Worm (Caenorhabditis elegans) whole organism, L4 larva: ENCODE data around the gene F54C8.6.
"Not testable (repeated sequence)": the region's sequence is repeated elsewhere in the genome, so short reads cannot be mapped to it uniquely, and the experiment has no call there.

Experiments used
- D1046.2 ChIP-seq: fragments of 200-800 bp; sonication (Bioruptor generic); IDR thresholded peaks from 2 replicates; pipeline ENCODE4 v1.3.6; 2022; ENCODE audit warnings: missing genetic modification characterization, missing compliant biosample characterization
- F26F4.8 ChIP-seq: fragments of 200-800 bp; sonication (Bioruptor generic); conservative IDR thresholded peaks from 2 replicates; pipeline ENCODE4 v1.3.6; 2022; ENCODE audit warnings: missing genetic modification characterization, missing compliant biosample characterization
- F44E2.7 ChIP-seq: fragments of 200-800 bp; sonication (Bioruptor generic); IDR thresholded peaks from 2 replicates; pipeline ENCODE4 v2.1.2; 2022; ENCODE audit warnings: missing genetic modification characterization, missing compliant biosample characterization
- T20F7.1 ChIP-seq: fragments of 200-800 bp; sonication (Bioruptor generic); optimal IDR thresholded peaks from 2 replicates; lab custom pipeline; 2018; ENCODE audit warnings: mild to moderate bottlenecking, missing genetic modification characterization, missing compliant biosample characterization
- T26A8.4 ChIP-seq: fragments of 200-800 bp; sonication (Bioruptor generic); IDR thresholded peaks from 2 replicates; pipeline ENCODE4 v1.3.6; 2022; ENCODE audit warnings: missing genetic modification characterization, missing compliant biosample characterization
- Y105C5A.15 ChIP-seq: fragments of 200-800 bp; sonication (Bioruptor generic); IDR thresholded peaks from 2 replicates; pipeline ENCODE4 v1.3.6; 2022; ENCODE audit warnings: missing genetic modification characterization, missing compliant biosample characterization
- Y48G9A.11 ChIP-seq: fragments of 200-800 bp; sonication (Bioruptor generic); IDR thresholded peaks from 2 replicates; pipeline ENCODE4 v1.3.6; 2022; ENCODE audit warnings: missing genetic modification reagents, missing genetic modification characterization, missing compliant biosample characterization
- Y5F2A.4 ChIP-seq: fragments of 200-800 bp; sonication (Bioruptor generic); optimal IDR thresholded peaks from 2 replicates; lab custom pipeline; 2018; ENCODE audit warnings: mild to moderate bottlenecking, missing genetic modification characterization, missing compliant biosample characterization
- ZK337.2 ChIP-seq: fragments of 200-800 bp; sonication (Bioruptor generic); IDR thresholded peaks from 2 replicates; pipeline ENCODE4 v1.3.6; 2022; ENCODE audit warnings: missing genetic modification reagents, missing genetic modification characterization, missing compliant biosample characterization
- aha-1 ChIP-seq: fragments of 150-350 bp; peaks from one replicate; lab custom pipeline; 2014; ENCODE audit warnings: missing biosample characterization, missing genetic modification characterization
- aly-2 ChIP-seq: sonication (generic microtip); optimal IDR thresholded peaks from 2 replicates; lab custom pipeline; 2018; ENCODE audit warnings: missing biosample characterization, missing genetic modification characterization
- ama-1 ChIP-seq: fragments of 150-350 bp; optimal IDR thresholded peaks from 2 replicates; lab custom pipeline; 2014; ENCODE audit warnings: inconsistent platforms, mixed read lengths
- arid-1 ChIP-seq: fragments of 200-800 bp; sonication (Bioruptor generic); conservative IDR thresholded peaks from 2 replicates; pipeline ENCODE4 v1.3.6; 2022; ENCODE audit warnings: missing genetic modification reagents, missing genetic modification characterization, missing compliant biosample characterization
- ceh-20 ChIP-seq: fragments of 200-800 bp; sonication (Bioruptor generic); IDR thresholded peaks from 2 replicates; pipeline ENCODE4 v1.3.6; 2022; ENCODE audit warnings: missing genetic modification reagents, missing genetic modification characterization, missing compliant biosample characterization
- ceh-28 ChIP-seq: fragments of 150-350 bp; optimal IDR thresholded peaks from 2 replicates; lab custom pipeline; 2014; ENCODE audit warnings: missing biosample characterization, missing genetic modification reagents, missing genetic modification characterization
- ceh-32 ChIP-seq: sonication (generic microtip); optimal IDR thresholded peaks from 2 replicates; lab custom pipeline; 2016; ENCODE audit warnings: mild to moderate bottlenecking, missing genetic modification characterization, missing compliant biosample characterization; ENCODE audit not compliant: poor library complexity
- ceh-44 ChIP-seq: fragments of 200-800 bp; sonication (Bioruptor generic); IDR thresholded peaks from 2 replicates; pipeline ENCODE4 v1.3.6; 2022; ENCODE audit warnings: missing genetic modification reagents, missing genetic modification characterization, missing compliant biosample characterization
- cey-2 ChIP-seq: sonication (generic microtip); optimal IDR thresholded peaks from 3 replicates; lab custom pipeline; 2017; ENCODE audit warnings: missing genetic modification characterization, mild to moderate bottlenecking, missing compliant biosample characterization, antibody characterized with exemption, borderline replicate concordance; ENCODE audit not compliant: insufficient read depth
- dmd-6 ChIP-seq: fragments of 200-800 bp; sonication (Bioruptor generic); IDR thresholded peaks from 2 replicates; pipeline ENCODE4 v1.3.6; 2022; ENCODE audit warnings: missing genetic modification reagents, missing genetic modification characterization, missing compliant biosample characterization
- dpl-1 ChIP-seq: fragments of 150-350 bp; optimal IDR thresholded peaks from 2 replicates; lab custom pipeline; 2014; ENCODE audit warnings: missing biosample characterization, missing genetic modification reagents, missing genetic modification characterization
- duxl-1 ChIP-seq: sonication (generic microtip); optimal IDR thresholded peaks from 2 replicates; lab custom pipeline; 2016; ENCODE audit warnings: mild to moderate bottlenecking, missing genetic modification characterization, moderate library complexity, missing compliant biosample characterization; ENCODE audit not compliant: poor library complexity
- hif-1 ChIP-seq, 2 experiments: sonication (generic microtip); optimal IDR thresholded peaks; 2 replicates each; lab custom pipeline; 2016 to 2017; ENCODE audit warnings: missing compliant biosample characterization in 2 of 2, missing genetic modification characterization in 2 of 2, missing genetic modification reagents in 2 of 2, missing genotype in 2 of 2, mild to moderate bottlenecking in 1 of 2
- hmg-1.1 ChIP-seq: fragments of 200-800 bp; sonication (Bioruptor generic); IDR thresholded peaks from 2 replicates; pipeline ENCODE4 v1.3.6; 2022; ENCODE audit warnings: missing genetic modification reagents, missing genetic modification characterization, missing compliant biosample characterization
- jun-1 ChIP-seq: fragments of 150-350 bp; optimal IDR thresholded peaks from 2 replicates; lab custom pipeline; 2014; ENCODE audit warnings: missing biosample characterization, missing genetic modification reagents, missing genetic modification characterization
- lim-7 ChIP-seq: fragments of 200-800 bp; sonication (Bioruptor generic); IDR thresholded peaks from 2 replicates; pipeline ENCODE4 v1.3.6; 2022; ENCODE audit warnings: missing genetic modification characterization, missing compliant biosample characterization
- lin-39 ChIP-seq: fragments of 150-350 bp; optimal IDR thresholded peaks from 2 replicates; lab custom pipeline; 2014; ENCODE audit warnings: missing biosample characterization, missing genetic modification reagents, missing genetic modification characterization
- madf-5 ChIP-seq, 2 experiments: fragments of 200-800 bp; sonication (Bioruptor generic); IDR thresholded peaks; 2 replicates each; pipeline ENCODE4 v1.3.6; 2022; ENCODE audit warnings: missing compliant biosample characterization in 2 of 2, missing genetic modification characterization in 2 of 2
- madf-9 ChIP-seq: fragments of 200-800 bp; sonication (Bioruptor generic); conservative IDR thresholded peaks from 2 replicates; pipeline ENCODE4 v1.3.6; 2022; ENCODE audit warnings: missing genetic modification reagents, missing genetic modification characterization, missing compliant biosample characterization
- mdl-1 ChIP-seq, 2 experiments: fragments of 150-350 bp in 1 of 2; sonication (generic microtip) in 1 of 2; optimal IDR thresholded peaks; 2 replicates each; lab custom pipeline; 2014 to 2017; ENCODE audit warnings: missing biosample characterization in 2 of 2, missing genetic modification characterization in 2 of 2
- mdt-29 ChIP-seq: fragments of 200-800 bp; sonication (Bioruptor generic); IDR thresholded peaks from 2 replicates; pipeline ENCODE4 v1.3.6; 2022; ENCODE audit warnings: missing genetic modification reagents, missing genetic modification characterization, missing compliant biosample characterization
- mxl-3 ChIP-seq: fragments of 200-800 bp; sonication (Bioruptor generic); optimal IDR thresholded peaks from 2 replicates; lab custom pipeline; 2018; ENCODE audit warnings: mild to moderate bottlenecking, missing genetic modification characterization, missing compliant biosample characterization
- nhr-102 ChIP-seq: sonication (generic microtip); optimal IDR thresholded peaks from 2 replicates; lab custom pipeline; 2016; ENCODE audit warnings: mild to moderate bottlenecking, missing genetic modification characterization, moderate library complexity, missing compliant biosample characterization
- nhr-41 ChIP-seq: fragments of 200-800 bp; sonication (Bioruptor generic); IDR thresholded peaks from 2 replicates; pipeline ENCODE4 v1.3.6; 2022; ENCODE audit warnings: missing genetic modification reagents, missing genetic modification characterization, missing compliant biosample characterization
- nhr-42 ChIP-seq: fragments of 200-800 bp; sonication (Bioruptor generic); IDR thresholded peaks from 2 replicates; pipeline ENCODE4 v1.3.6; 2022; ENCODE audit warnings: missing genetic modification characterization, missing compliant biosample characterization
- nhr-48 ChIP-seq: sonication (generic microtip); optimal IDR thresholded peaks from 2 replicates; lab custom pipeline; 2016; ENCODE audit warnings: mild to moderate bottlenecking, missing genetic modification characterization, missing compliant biosample characterization
- nhr-77 ChIP-seq: fragments of 150-350 bp; optimal IDR thresholded peaks from 2 replicates; lab custom pipeline; 2014; ENCODE audit warnings: missing biosample characterization, missing genetic modification characterization
- php-3 ChIP-seq: fragments of 200-800 bp; sonication (Bioruptor generic); IDR thresholded peaks from 2 replicates; pipeline ENCODE4 v1.3.6; 2022; ENCODE audit warnings: missing genetic modification reagents, missing genetic modification characterization, missing compliant biosample characterization
- pqm-1 ChIP-seq: sonication (generic microtip); optimal IDR thresholded peaks from 2 replicates; lab custom pipeline; 2017; ENCODE audit warnings: missing biosample characterization, missing genetic modification characterization
- rbr-2 ChIP-seq: sonication (generic microtip); optimal IDR thresholded peaks from 2 replicates; lab custom pipeline; 2016; ENCODE audit warnings: missing genotype, missing genetic modification characterization, missing compliant biosample characterization
- saeg-2 ChIP-seq: fragments of 200-800 bp; sonication (Bioruptor generic); IDR thresholded peaks from 2 replicates; pipeline ENCODE4 v1.3.6; 2022; ENCODE audit warnings: missing genetic modification reagents, missing genetic modification characterization, missing compliant biosample characterization
- sdz-12 ChIP-seq: fragments of 200-800 bp; sonication (Bioruptor generic); optimal IDR thresholded peaks from 2 replicates; lab custom pipeline; 2018; ENCODE audit warnings: mild to moderate bottlenecking, missing genetic modification characterization, missing compliant biosample characterization
- tag-97 ChIP-seq: fragments of 200-800 bp; sonication (Bioruptor generic); IDR thresholded peaks from 2 replicates; pipeline ENCODE4 v1.3.6; 2022; ENCODE audit warnings: missing genetic modification characterization, missing compliant biosample characterization
- unc-39 ChIP-seq: sonication (generic microtip); optimal IDR thresholded peaks from 2 replicates; lab custom pipeline; 2017; ENCODE audit warnings: missing biosample characterization, missing genetic modification characterization
- unc-62 ChIP-seq, 3 experiments: fragments of 150-350 bp in 1 of 3; sonication (generic microtip); optimal IDR thresholded peaks in 2 of 3; peaks in 1 of 3; 1 replicate in 1 of 3; 2 replicates in 2 of 3; lab custom pipeline; 2014 to 2017; ENCODE audit warnings: missing biosample characterization in 3 of 3, missing genetic modification characterization in 3 of 3, missing genetic modification reagents in 3 of 3, missing genotype in 1 of 3
- zfp-2 ChIP-seq: sonication (generic microtip); optimal IDR thresholded peaks from 2 replicates; lab custom pipeline; 2016; ENCODE audit warnings: mild to moderate bottlenecking, missing genetic modification characterization, missing compliant biosample characterization

The F54C8.6 gene

ce11 chrIII:9447634-9448033 lies 2.1 kb downstream of the F54C8.6 start:
- 0 out of 2 replicates have a peak, but pooled peaks have one; percentile 11 for TF ChIP-seq F26F4.8 (GFP tag; lab: Robert Waterston, UW)
- TF ChIP-seq, all 104 proteins: peak for 1; not testable (repeated sequence) for 103

- TF ChIP-seq aha-1 (tag; lab: Kevin White, UChicago) (peak; percentile 31), unc-62 (GFP tag; optimal IDR thresholded peaks at IDR 0.05 in 1 of 2; lab: Kevin White, UChicago) (peak in 1 of 2 experiments; percentile 36)
- TF ChIP-seq unc-62 (tag; optimal IDR thresholded peaks at IDR 0.05; lab: Kevin White, UChicago), result not testable (repeated sequence)
Observed at ce11 chrIII:9445699-9446098, 4.0 kb downstream of the F54C8.6 start.

ce11 chrIII:9443417-9444027 lies 6.2 kb downstream of the F54C8.6 start, which contains the start of gene pir-2:
Gene pir-2, minus strand, starts transcription at chrIII:9443634.
- no peak for TF ChIP-seq unc-39 (tag; lab: Kevin White, UChicago)
- TF ChIP-seq T26A8.4, result peak; percentile 51
- TF ChIP-seq pqm-1, result no peak
- peak; percentile 89 for TF ChIP-seq ceh-28 (tag; lab: Kevin White, UChicago)
- peak; percentile 81 for TF ChIP-seq hmg-1.1 (GFP tag; lab: Robert Waterston, UW)
- peak; percentile 29 for TF ChIP-seq duxl-1 (tag; lab: Kevin White, UChicago)
- no peak for TF ChIP-seq php-3 (GFP tag; lab: Robert Waterston, UW)
- TF ChIP-seq F44E2.7 (GFP tag; lab: Robert Waterston, UW), result peak; percentile 63; the same call in 1 of the 2 replicates
- no peak for TF ChIP-seq F26F4.8 (GFP tag; lab: Robert Waterston, UW)
- TF ChIP-seq Y105C5A.15 (GFP tag; lab: Robert Waterston, UW), result no peak
- 0 out of 2 replicates have a peak, but pooled peaks have one; percentile 44 for TF ChIP-seq nhr-42 (GFP tag; lab: Robert Waterston, UW)
- peak; percentile 93 for TF ChIP-seq dpl-1
- no peak for TF ChIP-seq cey-2 (tag; lab: Kevin White, UChicago)
- TF ChIP-seq Y5F2A.4 (GFP tag; lab: Kevin White, UChicago), result no peak
- TF ChIP-seq lim-7 (GFP tag; lab: Robert Waterston, UW), result no peak
- TF ChIP-seq ceh-20 (GFP tag; lab: Robert Waterston, UW), result 0 out of 2 replicates have a peak, but pooled peaks have one; percentile 41
- no peak for TF ChIP-seq tag-97 (GFP tag; lab: Robert Waterston, UW)
- TF ChIP-seq nhr-48, result peak; percentile 7
- TF ChIP-seq ceh-44, result no peak
- TF ChIP-seq nhr-102 (tag; lab: Kevin White, UChicago), result peak; percentile 26
- TF ChIP-seq jun-1 (tag; lab: Kevin White, UChicago), result no peak
- TF ChIP-seq ama-1 (lab: Kevin White, UChicago), result peak; percentile 89
- no peak for TF ChIP-seq sdz-12
- TF ChIP-seq nhr-41, result no peak
- TF ChIP-seq madf-9, result no peak
- peak; percentile 69 for TF ChIP-seq T20F7.1 (GFP tag; lab: Kevin White, UChicago)
- TF ChIP-seq D1046.2, result no peak
- peak; percentile 31 for TF ChIP-seq nhr-77
- TF ChIP-seq ceh-32 (tag; lab: Kevin White, UChicago), result no peak
- peak; percentile 61 for TF ChIP-seq dmd-6
- TF ChIP-seq ZK337.2 (GFP tag; lab: Robert Waterston, UW), result no peak
- TF ChIP-seq mxl-3 (GFP tag; lab: Kevin White, UChicago), result peak; percentile 20
- no peak for TF ChIP-seq saeg-2
- TF ChIP-seq aly-2, result no peak
- no peak for TF ChIP-seq lin-39
- peak; percentile 51; the same call in 1 of the 2 replicates for TF ChIP-seq arid-1 (GFP tag; lab: Robert Waterston, UW)
- no peak for TF ChIP-seq Y48G9A.11 (GFP tag; lab: Robert Waterston, UW)
- peak in 1 of 2 experiments; percentile 62 for TF ChIP-seq mdl-1 (tag; optimal IDR thresholded peaks at IDR 0.05; lab: Kevin White, UChicago)
- peak in 1 of 2 experiments; percentile 54 for TF ChIP-seq hif-1 (tag; optimal IDR thresholded peaks at IDR 0.05; lab: Kevin White, UChicago)
- peak; percentile 16 for TF ChIP-seq zfp-2 (tag; lab: Kevin White, UChicago)
- TF ChIP-seq madf-5 (GFP tag; IDR thresholded peaks at IDR 0.05; lab: Robert Waterston, UW), result no peak
- TF ChIP-seq aha-1 (tag; lab: Kevin White, UChicago), result peak; percentile 71
- peak; percentile 84 for TF ChIP-seq rbr-2 (tag; lab: Kevin White, UChicago)
- no peak for TF ChIP-seq mdt-29 (GFP tag; lab: Robert Waterston, UW)
